Fruit fly (Drosophila melanogaster) whole organism, prepupa: ENCODE results near the gene msl-2.

ENCODE experiments used
- Blimp-1 ChIP-seq: fragments of 200-800 bp; sonication (Bioruptor generic); optimal IDR thresholded peaks from 3 replicates; lab custom pipeline; 2017; ENCODE audit warnings: missing biosample characterization, missing genetic modification characterization, mild to moderate bottlenecking, moderate library complexity, missing genetic modification reagents
- CG11294 ChIP-seq: fragments of 200-800 bp; sonication (Bioruptor generic); IDR thresholded peaks from 2 replicates; pipeline ENCODE4 v1.3.6; 2022; ENCODE audit warnings: missing biosample characterization, missing genetic modification characterization
- CG11762 ChIP-seq: fragments of 200-800 bp; sonication (Bioruptor generic); optimal IDR thresholded peaks from 3 replicates; lab custom pipeline; 2016; ENCODE audit warnings: missing biosample characterization, missing genetic modification characterization; ENCODE audit not compliant: insufficient read depth
- CG11902 ChIP-seq: fragments of 200-800 bp; sonication (Bioruptor generic); optimal IDR thresholded peaks from 3 replicates; lab custom pipeline; 2016; ENCODE audit warnings: missing biosample characterization, missing genetic modification characterization
- CG15336 ChIP-seq: fragments of 200-800 bp; sonication (Bioruptor generic); IDR thresholded peaks from 2 replicates; pipeline ENCODE4 v1.3.6; 2022; ENCODE audit warnings: missing biosample characterization, missing genetic modification characterization
- CG1621 ChIP-seq: fragments of 200-800 bp; sonication (Bioruptor generic); optimal IDR thresholded peaks from 3 replicates; lab custom pipeline; 2018; ENCODE audit warnings: missing biosample characterization, mild to moderate bottlenecking, missing genetic modification characterization
- CG32006 ChIP-seq: fragments of 200-800 bp; sonication (Bioruptor generic); optimal IDR thresholded peaks from 3 replicates; lab custom pipeline; 2017; ENCODE audit warnings: missing biosample characterization, mild to moderate bottlenecking, missing genetic modification characterization
- CG34406 ChIP-seq: fragments of 200-800 bp; sonication (Bioruptor generic); optimal IDR thresholded peaks from 3 replicates; lab custom pipeline; 2016; ENCODE audit warnings: missing biosample characterization, missing genetic modification characterization
- CG3919 ChIP-seq: fragments of 200-800 bp; sonication (Bioruptor generic); optimal IDR thresholded peaks from 3 replicates; lab custom pipeline; 2016; ENCODE audit warnings: missing biosample characterization, missing genetic modification characterization
- CG4318 ChIP-seq: fragments of 200-800 bp; sonication (Bioruptor generic); optimal IDR thresholded peaks from 3 replicates; lab custom pipeline; 2017; ENCODE audit warnings: missing biosample characterization, mild to moderate bottlenecking, missing genetic modification characterization
- CG6163 ChIP-seq: fragments of 200-800 bp; sonication (Bioruptor generic); IDR thresholded peaks from 3 replicates; pipeline ENCODE4 v1.3.6; 2022; ENCODE audit warnings: missing biosample characterization, missing genetic modification characterization
- CG6276 ChIP-seq: fragments of 200-800 bp; sonication (Bioruptor generic); optimal IDR thresholded peaks from 2 replicates; lab custom pipeline; 2017; ENCODE audit warnings: missing biosample characterization, mild to moderate bottlenecking, missing genetic modification characterization
- CG6792 ChIP-seq: fragments of 200-800 bp; sonication (Bioruptor generic); optimal IDR thresholded peaks from 3 replicates; lab custom pipeline; 2016; ENCODE audit warnings: missing biosample characterization, missing genetic modification characterization
- CG6808 ChIP-seq: fragments of 200-800 bp; sonication (Bioruptor generic); optimal IDR thresholded peaks from 3 replicates; lab custom pipeline; 2017; ENCODE audit warnings: missing biosample characterization, missing genetic modification characterization, mild to moderate bottlenecking, moderate library complexity, missing genetic modification reagents
- CG6854 ChIP-seq: fragments of 200-800 bp; sonication (Bioruptor generic); optimal IDR thresholded peaks from 2 replicates; lab custom pipeline; 2017; ENCODE audit warnings: missing biosample characterization, mild to moderate bottlenecking, missing genetic modification characterization
- CG7368 ChIP-seq: fragments of 200-800 bp; sonication (Bioruptor generic); optimal IDR thresholded peaks from 3 replicates; lab custom pipeline; 2016; ENCODE audit warnings: missing biosample characterization, missing genetic modification characterization
- CG8119 ChIP-seq: fragments of 200-800 bp; sonication (Bioruptor generic); IDR thresholded peaks from 3 replicates; pipeline ENCODE4 v1.3.6; 2022; ENCODE audit warnings: missing biosample characterization, missing genetic modification characterization
- CG8319 ChIP-seq: fragments of 200-800 bp; sonication (Bioruptor generic); optimal IDR thresholded peaks from 3 replicates; lab custom pipeline; 2016; ENCODE audit warnings: missing biosample characterization, missing genetic modification characterization
- CG8632 ChIP-seq: fragments of 200-800 bp; sonication (Bioruptor generic); optimal IDR thresholded peaks from 3 replicates; lab custom pipeline; 2016; ENCODE audit warnings: missing biosample characterization, missing genetic modification characterization
- CG9139 ChIP-seq: fragments of 200-800 bp; sonication (Bioruptor generic); optimal IDR thresholded peaks from 3 replicates; lab custom pipeline; 2017; ENCODE audit warnings: missing biosample characterization, mild to moderate bottlenecking, missing genetic modification characterization
- Eip75B ChIP-seq: fragments of 200-800 bp; sonication (Bioruptor generic); optimal IDR thresholded peaks from 3 replicates; lab custom pipeline; 2016; ENCODE audit warnings: missing biosample characterization, missing genetic modification characterization
- Eip78C ChIP-seq: fragments of 200-800 bp; sonication (Bioruptor generic); peaks from one replicate; lab custom pipeline; 2016; ENCODE audit warnings: missing biosample characterization, missing genetic modification characterization
- Eip93F ChIP-seq: fragments of 200-800 bp; sonication (Bioruptor generic); optimal IDR thresholded peaks from 2 replicates; lab custom pipeline; 2016; ENCODE audit warnings: missing biosample characterization, mild to moderate bottlenecking, missing genetic modification characterization
- Ets21C ChIP-seq: fragments of 200-800 bp; sonication (Bioruptor generic); optimal IDR thresholded peaks from 3 replicates; lab custom pipeline; 2016; ENCODE audit warnings: missing biosample characterization, missing genetic modification characterization
- Gug ChIP-seq: fragments of 200-800 bp; sonication (Bioruptor generic); IDR thresholded peaks from 2 replicates; pipeline ENCODE4 v1.3.6; 2022; ENCODE audit warnings: missing biosample characterization, missing genetic modification characterization
- Hr38 ChIP-seq: sonication (Bioruptor generic); optimal IDR thresholded peaks from 2 replicates; lab custom pipeline; 2016; ENCODE audit warnings: missing biosample characterization, missing genetic modification characterization
- Hr39 ChIP-seq: fragments of 200-800 bp; sonication (Bioruptor generic); optimal IDR thresholded peaks from 2 replicates; lab custom pipeline; 2016; ENCODE audit warnings: missing biosample characterization, missing genetic modification characterization
- Hr4 ChIP-seq: fragments of 200-800 bp; sonication (Bioruptor generic); optimal IDR thresholded peaks from 3 replicates; lab custom pipeline; 2016; ENCODE audit warnings: missing biosample characterization, missing genetic modification characterization
- Lpt ChIP-seq: fragments of 200-800 bp; sonication (Bioruptor generic); optimal IDR thresholded peaks from 3 replicates; lab custom pipeline; 2016; ENCODE audit warnings: missing biosample characterization, missing genetic modification characterization
- OdsH ChIP-seq: fragments of 200-800 bp; sonication (Bioruptor generic); optimal IDR thresholded peaks from 3 replicates; lab custom pipeline; 2016; ENCODE audit warnings: missing biosample characterization, missing genetic modification characterization
- Smox ChIP-seq: fragments of 200-800 bp; sonication (Bioruptor generic); optimal IDR thresholded peaks from 3 replicates; lab custom pipeline; 2016; ENCODE audit warnings: missing biosample characterization, missing genetic modification characterization
- Sox14 ChIP-seq: fragments of 200-800 bp; sonication (Bioruptor generic); optimal IDR thresholded peaks from 3 replicates; lab custom pipeline; 2016; ENCODE audit warnings: missing biosample characterization, missing genetic modification characterization
- Sox15 ChIP-seq: fragments of 200-800 bp; sonication (Bioruptor generic); optimal IDR thresholded peaks from 3 replicates; lab custom pipeline; 2016; ENCODE audit warnings: missing biosample characterization, missing genetic modification characterization
- achi ChIP-seq: fragments of 200-800 bp; sonication (Bioruptor generic); optimal IDR thresholded peaks from 3 replicates; lab custom pipeline; 2016; ENCODE audit warnings: missing biosample characterization, missing genetic modification characterization
- acj6 ChIP-seq: fragments of 200-800 bp; sonication (Bioruptor generic); optimal IDR thresholded peaks from 3 replicates; lab custom pipeline; 2016; ENCODE audit warnings: missing biosample characterization, missing genetic modification characterization
- cyc ChIP-seq: fragments of 200-800 bp; sonication (Bioruptor generic); optimal IDR thresholded peaks from 3 replicates; lab custom pipeline; 2016; ENCODE audit warnings: missing biosample characterization, missing genetic modification characterization
- dac ChIP-seq: fragments of 200-800 bp; sonication (Bioruptor generic); optimal IDR thresholded peaks from 2 replicates; lab custom pipeline; 2017; ENCODE audit warnings: missing biosample characterization, mild to moderate bottlenecking, missing genetic modification characterization
- dsx ChIP-seq: fragments of 200-800 bp; optimal IDR thresholded peaks from 3 replicates; lab custom pipeline; 2019; ENCODE audit warnings: missing biosample characterization, mild to moderate bottlenecking, missing genetic modification characterization, moderate library complexity; ENCODE audit not compliant: poor library complexity, severe bottlenecking
- eg ChIP-seq: fragments of 200-800 bp; sonication (Bioruptor generic); IDR thresholded peaks from 3 replicates; pipeline ENCODE4 v1.3.6; 2022; ENCODE audit warnings: missing biosample characterization, missing genetic modification characterization
- esn ChIP-seq: fragments of 200-800 bp; sonication (Bioruptor generic); optimal IDR thresholded peaks from 2 replicates; lab custom pipeline; 2016; ENCODE audit warnings: missing biosample characterization, mild to moderate bottlenecking, missing genetic modification characterization, moderate library complexity
- fkh ChIP-seq: fragments of 200-800 bp; sonication (Bioruptor generic); optimal IDR thresholded peaks from 3 replicates; lab custom pipeline; 2017; ENCODE audit warnings: missing biosample characterization, mild to moderate bottlenecking, missing genetic modification characterization, moderate library complexity
- net ChIP-seq: fragments of 200-800 bp; sonication (Bioruptor generic); optimal IDR thresholded peaks from 3 replicates; lab custom pipeline; 2016; ENCODE audit warnings: missing biosample characterization, missing genetic modification characterization
- pdm3 ChIP-seq: fragments of 200-800 bp; sonication (Bioruptor generic); optimal IDR thresholded peaks from 3 replicates; lab custom pipeline; 2016; ENCODE audit warnings: missing biosample characterization, missing genetic modification characterization
- ss ChIP-seq, 2 experiments: fragments of 200-800 bp; sonication (Bioruptor generic); optimal IDR thresholded peaks; 2 replicates in 1 of 2; 3 replicates in 1 of 2; lab custom pipeline; 2017 to 2018; ENCODE audit warnings: mild to moderate bottlenecking in 2 of 2, missing biosample characterization in 2 of 2, missing genetic modification characterization in 2 of 2, moderate library complexity in 1 of 2
- svp ChIP-seq: fragments of 200-800 bp; sonication (Bioruptor generic); peaks from one replicate; lab custom pipeline; 2016; ENCODE audit warnings: missing biosample characterization, missing genetic modification characterization
- topi ChIP-seq: fragments of 200-800 bp; sonication (Bioruptor generic); optimal IDR thresholded peaks from 3 replicates; lab custom pipeline; 2016; ENCODE audit warnings: missing biosample characterization, missing genetic modification characterization

Gene msl-2

DNA sequence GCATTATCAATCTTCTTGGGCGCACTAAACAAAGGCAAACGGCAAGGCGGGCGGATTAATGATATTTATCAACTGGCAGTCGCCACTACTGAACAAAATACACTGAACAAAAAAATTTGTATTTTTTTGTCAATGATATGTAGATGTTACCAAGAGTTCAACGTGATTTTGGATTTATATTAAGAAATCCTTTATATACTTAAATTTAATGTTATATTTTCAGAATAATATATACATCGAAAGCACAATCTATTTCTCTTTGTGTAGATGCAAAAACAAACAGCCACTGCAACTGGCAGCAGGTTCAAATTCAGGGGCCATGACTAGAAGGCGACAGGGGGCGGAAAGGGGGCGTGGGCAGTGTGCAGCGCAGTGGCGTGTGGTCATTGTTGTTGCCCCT is 16.8 kb upstream of the msl-2 start (continued):
- no peak for TF ChIP-seq Smox
- TF ChIP-seq dsx (GFP tag; lab: Kevin White, UChicago): peak; percentile 47
- peak; percentile 21 for TF ChIP-seq acj6 (GFP tag; lab: Kevin White, UChicago)
- TF ChIP-seq achi (GFP tag; lab: Kevin White, UChicago): peak; percentile 61
- TF ChIP-seq svp (GFP tag; lab: Kevin White, UChicago): peak; percentile 43
- peak; percentile 28 for TF ChIP-seq CG6792 (GFP tag; lab: Kevin White, UChicago)
- peak; percentile 59 for TF ChIP-seq OdsH
- peak; percentile 36 for TF ChIP-seq pdm3
- peak; percentile 22 for TF ChIP-seq CG9139
- TF ChIP-seq Sox14: peak; percentile 11
- no peak for TF ChIP-seq cyc (GFP tag; lab: Kevin White, UChicago)
- no peak for TF ChIP-seq Eip93F (GFP tag; lab: Kevin White, UChicago)
- peak; percentile 83 for TF ChIP-seq CG32006 (GFP tag; lab: Kevin White, UChicago)
- peak; percentile 29 for TF ChIP-seq CG8632 (GFP tag; lab: Kevin White, UChicago)
- TF ChIP-seq CG11902 (GFP tag; lab: Kevin White, UChicago): no peak
- TF ChIP-seq CG11762 (GFP tag; lab: Kevin White, UChicago): peak; percentile 15
- TF ChIP-seq CG8319: peak; percentile 2
- peak; percentile 61 for TF ChIP-seq net (GFP tag; lab: Kevin White, UChicago)
- peak; percentile 63 for TF ChIP-seq CG6808
- TF ChIP-seq Sox15 (GFP tag; lab: Kevin White, UChicago): no peak
- TF ChIP-seq CG1621 (tag; lab: Kevin White, UChicago): no peak
- TF ChIP-seq CG6854 (GFP tag; lab: Kevin White, UChicago): no peak
- no peak for TF ChIP-seq Ets21C
- peak; percentile 72 for TF ChIP-seq CG6276 (GFP tag; lab: Kevin White, UChicago)
- TF ChIP-seq Gug (GFP tag; lab: Robert Waterston, UW): peak; percentile 75
- TF ChIP-seq fkh (GFP tag; lab: Kevin White, UChicago): no peak
- peak; percentile 46 for TF ChIP-seq dac (GFP tag; lab: Kevin White, UChicago)
- no peak for TF ChIP-seq CG34406 (GFP tag; lab: Kevin White, UChicago)
- TF ChIP-seq Eip75B: no peak
- no peak for TF ChIP-seq esn (GFP tag; lab: Kevin White, UChicago)
- peak; percentile 93 for TF ChIP-seq CG15336
- TF ChIP-seq Blimp-1 (GFP tag; lab: Kevin White, UChicago): no peak
- no peak for TF ChIP-seq Hr38 (GFP tag; lab: Kevin White, UChicago)
- peak in 1 of 2 experiments; percentile 21 for TF ChIP-seq ss (GFP tag; optimal IDR thresholded peaks at IDR 0.05; lab: Kevin White, UChicago)
- TF ChIP-seq, all 60 proteins: peak for 35

- TF ChIP-seq CG11762 (GFP tag; lab: Kevin White, UChicago): peak; percentile 39
- peak; percentile 81 for TF ChIP-seq Eip78C (GFP tag; lab: Kevin White, UChicago)
- peak; percentile 86 for TF ChIP-seq CG15336
- peak; percentile 51 for TF ChIP-seq dac (GFP tag; lab: Kevin White, UChicago)
- TF ChIP-seq CG6792 (GFP tag; lab: Kevin White, UChicago): no peak
- TF ChIP-seq pdm3: peak; percentile 52
- peak; percentile 74 for TF ChIP-seq CG32006 (GFP tag; lab: Kevin White, UChicago)
- TF ChIP-seq CG8632 (GFP tag; lab: Kevin White, UChicago): no peak
- peak; percentile 84 for TF ChIP-seq CG8119 (GFP tag; lab: Robert Waterston, UW)
- peak; percentile 13 for TF ChIP-seq CG3919 (GFP tag; lab: Kevin White, UChicago)
- no peak for TF ChIP-seq CG7368 (GFP tag; lab: Kevin White, UChicago)
- peak; percentile 50 for TF ChIP-seq CG11294 (GFP tag; lab: Robert Waterston, UW)
- peak; percentile 53; the same call in 1 of the 2 replicates for TF ChIP-seq Gug (GFP tag; lab: Robert Waterston, UW)
- no peak for TF ChIP-seq dsx (GFP tag; lab: Kevin White, UChicago)
- TF ChIP-seq CG6163 (GFP tag; lab: Robert Waterston, UW): peak; percentile 48; the same call in 2 of the 3 replicates
- peak; percentile 0 for TF ChIP-seq topi (GFP tag; lab: Kevin White, UChicago)
- TF ChIP-seq Hr39 (GFP tag; lab: Kevin White, UChicago): peak; percentile 9
- peak; percentile 82 for TF ChIP-seq Hr4 (GFP tag; lab: Kevin White, UChicago)
- peak; percentile 85 for TF ChIP-seq eg (GFP tag; lab: Robert Waterston, UW)
- TF ChIP-seq Lpt (GFP tag; lab: Kevin White, UChicago): peak; percentile 17
- TF ChIP-seq achi (GFP tag; lab: Kevin White, UChicago): peak; percentile 35
- TF ChIP-seq esn (GFP tag; lab: Kevin White, UChicago): no peak
- TF ChIP-seq CG6808: no peak
- TF ChIP-seq CG4318 (GFP tag; lab: Kevin White, UChicago): peak; percentile 55
- peak; percentile 78 for TF ChIP-seq CG6276 (GFP tag; lab: Kevin White, UChicago)
- no peak for TF ChIP-seq ss (GFP tag; optimal IDR thresholded peaks at IDR 0.05; lab: Kevin White, UChicago)
- TF ChIP-seq net (GFP tag; lab: Kevin White, UChicago): peak; percentile 26
- peak; percentile 41 for TF ChIP-seq OdsH
- TF ChIP-seq, all 60 proteins: peak for 21
Observed at dm6 chr2L:3482037-3482436, 16.1 kb upstream of the msl-2 start.
